Worm (Caenorhabditis elegans): ENCODE measurements around the gene R07C3.3.

ce11 chrII:911680-912079 is 27.0 kb upstream of the R07C3.3 start, which contains the start of gene fbxc-31:
- no peak for TF ChIP-seq him-1 (tag; optimal IDR thresholded peaks at IDR 0.05)
- TF ChIP-seq dao-5 (tag; optimal IDR thresholded peaks at IDR 0.05): no peak

Measured in whole organism, L4/young adult.